Worm (Caenorhabditis elegans): ENCODE results near the gene spe-41.
A peak's percentile ranks its signal among the peaks of the same experiment; 100 is the strongest.

Gene spe-41

ce11 chrIII:3426741-3427140 lies 17.3 kb downstream of the spe-41 start (continued):
- peak; percentile 32 for TF ChIP-seq lin-54 (GFP tag; optimal IDR thresholded peaks at IDR 0.05)
- no peak for TF ChIP-seq ceh-58 (GFP tag; IDR thresholded peaks at IDR 0.05)
- peak; percentile 74; the same call in 1 of the 2 replicates for TF ChIP-seq dox-1 (GFP tag; IDR thresholded peaks at IDR 0.05)
- no peak for TF ChIP-seq ceh-27 (GFP tag; optimal IDR thresholded peaks at IDR 0.05)
- TF ChIP-seq Y53F4B.3 (GFP tag; IDR thresholded peaks at IDR 0.05) = no peak
- no peak for TF ChIP-seq B0035.1 (tag; optimal IDR thresholded peaks at IDR 0.05)
- no peak for TF ChIP-seq cebp-2 (GFP tag; IDR thresholded peaks at IDR 0.05)
- TF ChIP-seq attf-3 (GFP tag; conservative IDR thresholded peaks at IDR 0.05) = no peak
- TF ChIP-seq C17E4.6 (GFP tag; IDR thresholded peaks at IDR 0.05) = no peak
- TF ChIP-seq nfya-1 (tag; optimal IDR thresholded peaks at IDR 0.05; ENCODE audit: borderline replicate concordance, insufficient read depth) = no peak
- TF ChIP-seq K12H6.12 (tag; optimal IDR thresholded peaks at IDR 0.05) = no peak
- no peak for TF ChIP-seq egl-44 (GFP tag; IDR thresholded peaks at IDR 0.05)
- TF ChIP-seq lin-35 (GFP tag; optimal IDR thresholded peaks at IDR 0.05) = no peak
- TF ChIP-seq mel-28 (tag; optimal IDR thresholded peaks at IDR 0.05; ENCODE audit: borderline replicate concordance) = no peak
- TF ChIP-seq ztf-3 (GFP tag; optimal IDR thresholded peaks at IDR 0.05) = no peak
- TF ChIP-seq B0336.3 (GFP tag; IDR thresholded peaks at IDR 0.05) = 0 out of 2 replicates have a peak, but pooled peaks have one; percentile 13
- no peak for TF ChIP-seq fkh-3 (tag; optimal IDR thresholded peaks at IDR 0.05)
- no peak for TF ChIP-seq ceh-91 (GFP tag; IDR thresholded peaks at IDR 0.05)
- no peak for TF ChIP-seq ccch-3 (GFP tag; optimal IDR thresholded peaks at IDR 0.05)
- no peak for TF ChIP-seq nhr-27 (tag; optimal IDR thresholded peaks at IDR 0.05)
- no peak for TF ChIP-seq hsf-1 (GFP tag; IDR thresholded peaks at IDR 0.05)
- peak; percentile 2 for TF ChIP-seq hrde-1 (tag; optimal IDR thresholded peaks at IDR 0.05; ENCODE audit: borderline replicate concordance)
- no peak for TF ChIP-seq lir-1 (GFP tag; conservative IDR thresholded peaks at IDR 0.05)
- peak; percentile 69; the same call in 1 of the 2 replicates for TF ChIP-seq pbrm-1 (GFP tag; IDR thresholded peaks at IDR 0.05)
- peak; percentile 20 for TF ChIP-seq attf-5 (GFP tag; optimal IDR thresholded peaks at IDR 0.05)
- no peak for TF ChIP-seq athp-1 (tag; optimal IDR thresholded peaks at IDR 0.05)
- TF ChIP-seq hlh-12 (tag; optimal IDR thresholded peaks at IDR 0.05) = no peak
- TF ChIP-seq sptf-2 (GFP tag; optimal IDR thresholded peaks at IDR 0.05) = no peak
- TF ChIP-seq dpff-1 (tag; optimal IDR thresholded peaks at IDR 0.05) = no peak
- TF ChIP-seq gei-17 (GFP tag; optimal IDR thresholded peaks at IDR 0.05) = no peak
- no peak for TF ChIP-seq sdz-38 (tag; optimal IDR thresholded peaks at IDR 0.05)
- TF ChIP-seq rpc-1 (optimal IDR thresholded peaks at IDR 0.05) = peak; percentile 55
- TF ChIP-seq rpc-1 (tag; optimal IDR thresholded peaks at IDR 0.05) = peak; percentile 71
- no peak for TF ChIP-seq mes-4 (tag; optimal IDR thresholded peaks at IDR 0.05)
- TF ChIP-seq attf-6 (GFP tag; IDR thresholded peaks at IDR 0.05) = no peak
- TF ChIP-seq K11D2.4 (GFP tag; IDR thresholded peaks at IDR 0.05) = no peak
- peak; percentile 90 for TF ChIP-seq tbp1 (GFP tag; optimal IDR thresholded peaks at IDR 0.05)
- TF ChIP-seq T07F8.4 (tag; optimal IDR thresholded peaks at IDR 0.05) = no peak
- no peak for TF ChIP-seq F23B12.7 (tag; optimal IDR thresholded peaks at IDR 0.05; ENCODE audit: insufficient read depth)
- TF ChIP-seq mcd-1 (GFP tag; IDR thresholded peaks at IDR 0.05) = peak; percentile 64
- peak; percentile 71 for TF ChIP-seq B0261.1 (tag; optimal IDR thresholded peaks at IDR 0.05)
- TF ChIP-seq nfyb-1 (GFP tag; IDR thresholded peaks at IDR 0.05) = peak; percentile 62; the same call in 1 of the 2 replicates
- TF ChIP-seq let-526 (GFP tag; IDR thresholded peaks at IDR 0.05) = no peak
- TF ChIP-seq madf-10 (tag; optimal IDR thresholded peaks at IDR 0.05) = no peak
- TF ChIP-seq die-1 (tag; optimal IDR thresholded peaks at IDR 0.05) = peak; percentile 46
- no peak for TF ChIP-seq aptf-2 (GFP tag; conservative IDR thresholded peaks at IDR 0.05)
- no peak for TF ChIP-seq zim-3 (tag; optimal IDR thresholded peaks at IDR 0.05)
- TF ChIP-seq ceh-40 (GFP tag; IDR thresholded peaks at IDR 0.05) = no peak
- TF ChIP-seq rcor-1 (GFP tag; IDR thresholded peaks at IDR 0.05) = no peak
- TF ChIP-seq C06A6.2 (GFP tag; conservative IDR thresholded peaks at IDR 0.05) = no peak

All from whole organism, young adult.